Worm (Caenorhabditis elegans) whole organism, L2 larva: ENCODE data around the gene C29E4.12.

ENCODE experiments used
- F13H6.1 ChIP-seq: sonication (generic microtip); optimal IDR thresholded peaks from 2 replicates; lab custom pipeline; 2016; ENCODE audit warnings: missing genetic modification characterization, missing compliant biosample characterization
- ZK546.5 ChIP-seq: sonication (generic microtip); optimal IDR thresholded peaks from 2 replicates; lab custom pipeline; 2017; ENCODE audit warnings: missing biosample characterization, missing genetic modification characterization
- aly-2 ChIP-seq: fragments of 150-350 bp; optimal IDR thresholded peaks from 2 replicates; lab custom pipeline; 2014; ENCODE audit warnings: missing biosample characterization, missing genetic modification characterization
- crh-2 ChIP-seq: sonication (generic microtip); optimal IDR thresholded peaks from 2 replicates; lab custom pipeline; 2017; ENCODE audit warnings: missing biosample characterization, missing genetic modification characterization
- dmd-4 ChIP-seq: sonication (generic microtip); optimal IDR thresholded peaks from 2 replicates; lab custom pipeline; 2017; ENCODE audit warnings: missing biosample characterization, missing genetic modification characterization
- egl-27 ChIP-seq: sonication (generic microtip); optimal IDR thresholded peaks from 3 replicates; lab custom pipeline; 2017; ENCODE audit warnings: missing biosample characterization, missing genetic modification reagents, missing genetic modification characterization
- elt-1 ChIP-seq: fragments of 150-350 bp; optimal IDR thresholded peaks from 2 replicates; lab custom pipeline; 2014; ENCODE audit warnings: missing biosample characterization, missing genetic modification characterization
- elt-3 ChIP-seq: sonication (generic microtip); optimal IDR thresholded peaks from 2 replicates; lab custom pipeline; 2017; ENCODE audit warnings: missing biosample characterization, missing genetic modification characterization
- fos-1 ChIP-seq: fragments of 150-350 bp; optimal IDR thresholded peaks from 2 replicates; lab custom pipeline; 2014; ENCODE audit warnings: missing biosample characterization, missing genetic modification characterization
- lin-11 ChIP-seq: fragments of 150-350 bp; sonication (generic microtip); optimal IDR thresholded peaks from 2 replicates; lab custom pipeline; 2014; ENCODE audit warnings: missing biosample characterization, missing genetic modification characterization, inconsistent platforms, mixed read lengths
- lin-13 ChIP-seq: fragments of 150-350 bp; optimal IDR thresholded peaks from 2 replicates; lab custom pipeline; 2014; ENCODE audit warnings: missing biosample characterization, missing genetic modification reagents, missing genetic modification characterization
- mab-5 ChIP-seq: fragments of 150-350 bp; optimal IDR thresholded peaks from 2 replicates; lab custom pipeline; 2014; ENCODE audit warnings: missing biosample characterization, missing genetic modification characterization
- mbf-1 ChIP-seq: sonication (generic microtip); optimal IDR thresholded peaks from 2 replicates; lab custom pipeline; 2017; ENCODE audit warnings: missing biosample characterization, missing genetic modification characterization
- mdl-1 ChIP-seq, 2 experiments: fragments of 150-350 bp in 1 of 2; sonication (generic microtip) in 1 of 2; optimal IDR thresholded peaks; 2 replicates each; lab custom pipeline; 2017; ENCODE audit warnings: missing biosample characterization in 2 of 2, missing genetic modification characterization in 2 of 2
- nhr-12 ChIP-seq: fragments of 150-350 bp; optimal IDR thresholded peaks from 2 replicates; lab custom pipeline; 2014; ENCODE audit warnings: missing biosample characterization, missing genetic modification characterization
- nhr-129 ChIP-seq: fragments of 150-350 bp; optimal IDR thresholded peaks from 2 replicates; lab custom pipeline; 2014; ENCODE audit warnings: missing biosample characterization, missing genetic modification characterization
- nhr-21 ChIP-seq: fragments of 150-350 bp; optimal IDR thresholded peaks from 2 replicates; lab custom pipeline; 2014; ENCODE audit warnings: missing biosample characterization, missing genetic modification characterization
- nhr-237 ChIP-seq: fragments of 150-350 bp; optimal IDR thresholded peaks from 2 replicates; lab custom pipeline; 2014; ENCODE audit warnings: missing biosample characterization, missing genetic modification characterization
- nhr-6 ChIP-seq: fragments of 150-350 bp; optimal IDR thresholded peaks from 2 replicates; lab custom pipeline; 2014; ENCODE audit warnings: missing biosample characterization, missing genetic modification characterization
- sem-4 ChIP-seq: fragments of 150-350 bp; optimal IDR thresholded peaks from 2 replicates; lab custom pipeline; 2014; ENCODE audit warnings: missing biosample characterization, missing genetic modification reagents, missing genetic modification characterization
- sma-3 ChIP-seq: sonication (generic microtip); optimal IDR thresholded peaks from 2 replicates; lab custom pipeline; 2016; ENCODE audit warnings: missing genetic modification reagents, missing genetic modification characterization, missing compliant biosample characterization
- sma-9 ChIP-seq, 2 experiments: fragments of 150-350 bp in 1 of 2; sonication (generic microtip) in 1 of 2; optimal IDR thresholded peaks; 2 replicates each; lab custom pipeline; 2014 to 2016; ENCODE audit warnings: missing genetic modification characterization in 2 of 2, mild to moderate bottlenecking in 1 of 2, missing biosample characterization in 1 of 2, missing compliant biosample characterization in 1 of 2, missing genetic modification reagents in 1 of 2, moderate library complexity in 1 of 2
- snpc-4 ChIP-seq: fragments of 150-350 bp; optimal IDR thresholded peaks from 2 replicates; lab custom pipeline; 2014; ENCODE audit warnings: missing biosample characterization, missing genetic modification characterization
- unc-39 ChIP-seq: fragments of 150-350 bp; optimal IDR thresholded peaks from 2 replicates; lab custom pipeline; 2014; ENCODE audit warnings: missing biosample characterization, missing genetic modification characterization
- unc-62 ChIP-seq: fragments of 150-350 bp; optimal IDR thresholded peaks from 2 replicates; lab custom pipeline; 2014; ENCODE audit warnings: missing biosample characterization, missing genetic modification reagents, missing genetic modification characterization

Gene C29E4.12

DNA sequence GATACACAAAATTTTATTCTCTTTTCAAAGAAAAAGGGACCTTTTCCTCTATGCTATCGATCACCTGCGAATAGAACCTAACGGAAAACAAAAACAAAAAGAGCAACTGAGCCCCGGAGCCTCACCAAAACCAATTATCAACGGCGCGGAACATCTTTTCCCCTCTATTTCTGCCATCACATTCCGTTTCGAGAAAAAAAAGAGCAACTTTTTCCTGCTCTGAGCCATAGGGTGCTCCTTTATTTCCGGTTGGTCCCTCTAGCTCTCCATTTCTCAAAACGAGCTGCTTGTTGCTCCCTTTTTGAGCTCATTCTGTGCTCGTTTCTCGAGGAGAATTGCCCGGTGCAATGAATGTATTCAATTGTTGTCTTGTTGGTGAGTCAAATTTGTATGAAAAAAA is 38.7 kb downstream of the C29E4.12 start, which contains the start of gene clp-1:
TSS of gene clp-1 (plus strand) at position 301 of the 400 bp plus-strand sequence.
- TF ChIP-seq elt-3 (tag; lab: Kevin White, UChicago) (no peak), snpc-4 (tag; lab: Kevin White, UChicago) (no peak), crh-2 (tag; lab: Kevin White, UChicago) (no peak), elt-1 (tag; lab: Kevin White, UChicago) (no peak), fos-1 (tag; lab: Kevin White, UChicago) (no peak), mdl-1 (tag; optimal IDR thresholded peaks at IDR 0.05; lab: Kevin White, UChicago) (no peak), lin-11 (tag; lab: Kevin White, UChicago) (no peak), ZK546.5 (tag; lab: Kevin White, UChicago) (no peak), nhr-129 (tag; lab: Kevin White, UChicago) (no peak), sma-9 (GFP tag; optimal IDR thresholded peaks at IDR 0.05; lab: Kevin White, UChicago) (no peak), sma-9 (tag; optimal IDR thresholded peaks at IDR 0.05; lab: Kevin White, UChicago) (no peak), mbf-1 (tag; lab: Kevin White, UChicago) (no peak)

DNA sequence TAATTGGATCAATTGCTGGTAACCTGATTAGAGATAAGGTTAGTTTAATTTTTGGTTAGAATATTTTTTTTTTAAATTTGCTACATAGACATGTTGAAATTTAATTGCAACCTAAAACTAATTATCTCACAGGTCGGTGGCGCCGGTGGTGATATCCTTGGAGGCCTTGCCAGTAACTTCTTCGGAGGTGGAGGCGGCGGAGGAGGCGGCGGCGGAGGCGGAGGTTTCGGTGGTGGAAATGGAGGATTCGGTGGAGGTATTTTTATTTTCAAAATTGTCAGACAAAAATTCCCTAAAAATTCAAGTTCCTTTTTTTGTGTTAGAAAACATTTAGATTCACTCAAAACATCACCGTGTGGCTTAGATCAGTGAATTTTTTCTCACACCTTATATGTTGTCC is 40.3 kb downstream of the C29E4.12 start:
- TF ChIP-seq dmd-4 (tag; lab: Kevin White, UChicago) (no peak), sem-4 (no peak), F13H6.1 (no peak), aly-2 (no peak)

DNA sequence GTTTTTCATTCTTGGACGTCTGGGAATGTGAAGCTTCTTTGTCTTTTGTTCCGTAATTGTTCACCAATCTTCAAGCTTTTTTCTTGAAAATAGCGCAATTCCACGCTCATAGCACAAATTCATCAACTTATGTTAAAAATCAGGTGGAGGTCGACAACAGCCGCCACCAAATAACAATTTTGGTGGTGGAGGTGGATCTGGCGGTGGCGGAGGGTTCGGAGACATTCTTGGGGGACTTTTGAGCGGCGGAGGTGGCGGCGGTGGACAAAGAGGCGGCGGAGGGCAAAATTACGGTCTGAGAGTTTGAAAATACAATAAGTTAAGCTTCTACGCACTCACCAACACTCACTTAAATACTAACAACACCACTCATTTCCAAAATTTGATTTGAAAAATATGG is 41.0 kb downstream of the C29E4.12 start:
- TF ChIP-seq nhr-6 (no peak), crh-2 (tag; lab: Kevin White, UChicago) (no peak), fos-1 (tag; lab: Kevin White, UChicago) (no peak), elt-1 (tag; lab: Kevin White, UChicago) (no peak), unc-62 (GFP tag; lab: Kevin White, UChicago) (no peak), unc-39 (tag; lab: Kevin White, UChicago) (no peak), lin-11 (tag; lab: Kevin White, UChicago) (no peak), nhr-21 (tag; lab: Kevin White, UChicago) (no peak), nhr-237 (tag; lab: Kevin White, UChicago) (no peak), ZK546.5 (tag; lab: Kevin White, UChicago) (no peak)

DNA sequence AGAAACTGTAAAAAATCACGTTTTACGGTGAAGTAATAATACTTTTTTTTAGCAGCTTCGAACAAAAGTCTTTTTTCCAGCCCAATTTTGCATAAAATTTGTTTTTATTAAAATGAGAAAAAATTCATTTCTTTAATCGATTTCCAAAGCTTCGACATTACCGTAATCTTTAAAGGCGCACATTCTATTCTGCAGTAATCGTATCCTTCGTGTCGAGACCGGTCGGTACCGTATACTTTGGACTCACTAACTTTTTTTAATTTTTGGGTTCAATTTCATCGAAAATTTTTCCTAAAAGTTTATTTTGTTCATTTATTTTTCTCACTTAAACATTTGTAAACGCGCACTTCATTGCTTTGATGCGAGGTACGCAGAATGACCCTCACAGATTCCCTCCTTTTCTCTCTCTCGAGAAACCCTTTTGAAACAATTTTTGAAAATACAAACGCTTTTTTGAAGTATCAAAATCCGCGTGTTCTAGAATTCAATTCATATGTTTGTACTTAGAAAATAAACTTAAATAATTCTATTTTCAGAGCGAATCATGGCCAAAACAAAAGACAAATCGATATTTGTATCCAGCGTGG is 45.7 kb downstream of the C29E4.12 start, which contains the start of gene hrpk-2:
TSS of gene hrpk-2 (plus strand) at position 537 of the 587 bp plus-strand sequence.
- TF ChIP-seq elt-3 (tag; lab: Kevin White, UChicago), result no peak
- no peak for TF ChIP-seq mab-5 (tag; lab: Kevin White, UChicago)
- TF ChIP-seq sma-9 (GFP tag; optimal IDR thresholded peaks at IDR 0.05; lab: Kevin White, UChicago), result no peak
- no peak for TF ChIP-seq sma-9 (tag; optimal IDR thresholded peaks at IDR 0.05; lab: Kevin White, UChicago)
- TF ChIP-seq snpc-4 (tag; lab: Kevin White, UChicago), result no peak
- no peak for TF ChIP-seq egl-27 (tag; lab: Kevin White, UChicago)
- TF ChIP-seq lin-13 (GFP tag; lab: Kevin White, UChicago), result no peak
- TF ChIP-seq sem-4, result no peak
- no peak for TF ChIP-seq sma-3 (GFP tag; lab: Kevin White, UChicago)
- TF ChIP-seq nhr-12 (tag; lab: Kevin White, UChicago), result no peak
